Fruit fly (Drosophila melanogaster) whole organism, embryonic: Measurements from ENCODE around the gene CG15282.

Experiments
- CG15269 ChIP-seq: fragments of 200-800 bp; sonication (Bioruptor generic); optimal IDR thresholded peaks from 2 replicates; lab custom pipeline; 2018; ENCODE audit warnings: missing biosample characterization, mild to moderate bottlenecking, missing genetic modification characterization, moderate library complexity
- CG30403 ChIP-seq: fragments of 200-800 bp; sonication (Bioruptor generic); optimal IDR thresholded peaks from 3 replicates; lab custom pipeline; 2016; ENCODE audit warnings: missing biosample characterization, missing genetic modification characterization
- CG4820 ChIP-seq: fragments of 200-800 bp; sonication (Bioruptor generic); optimal IDR thresholded peaks from 3 replicates; lab custom pipeline; 2016; ENCODE audit warnings: missing biosample characterization, missing genetic modification characterization
- Drgx ChIP-seq: fragments of 200-800 bp; sonication (Bioruptor generic); IDR thresholded peaks from 2 replicates; pipeline ENCODE4 v1.3.6; 2022; ENCODE audit warnings: missing biosample characterization, missing genetic modification characterization
- Ets65A ChIP-seq: fragments of 200-800 bp; sonication (Bioruptor generic); peaks from one replicate; lab custom pipeline; 2016; ENCODE audit warnings: missing biosample characterization, missing genetic modification characterization
- crc ChIP-seq: fragments of 200-800 bp; sonication (Bioruptor generic); optimal IDR thresholded peaks from 2 replicates; lab custom pipeline; 2016; ENCODE audit warnings: missing biosample characterization, missing genetic modification characterization
- dimm ChIP-seq: fragments of 200-800 bp; sonication (Bioruptor generic); IDR thresholded peaks from 2 replicates; pipeline ENCODE4 v1.3.6; 2022; ENCODE audit warnings: missing biosample characterization, missing genetic modification characterization
- gce ChIP-seq: fragments of 200-800 bp; sonication (Bioruptor generic); IDR thresholded peaks from 3 replicates; pipeline ENCODE4 v1.3.6; 2022; ENCODE audit warnings: missing biosample characterization, missing genetic modification characterization
- pfk ChIP-seq: fragments of 200-800 bp; sonication (Bioruptor generic); optimal IDR thresholded peaks from 2 replicates; lab custom pipeline; 2018; ENCODE audit warnings: missing biosample characterization, mild to moderate bottlenecking, missing genetic modification characterization, moderate library complexity
- row ChIP-seq: fragments of 200-800 bp; sonication (Bioruptor generic); IDR thresholded peaks from 3 replicates; pipeline ENCODE4 v1.3.6; 2022; ENCODE audit warnings: missing biosample characterization, missing genetic modification characterization
- tap ChIP-seq: fragments of 200-800 bp; optimal IDR thresholded peaks from 3 replicates; lab custom pipeline; 2019; ENCODE audit warnings: missing biosample characterization, mild to moderate bottlenecking, missing genetic modification characterization, moderate library complexity
- wek ChIP-seq: fragments of 200-800 bp; sonication (Bioruptor generic); optimal IDR thresholded peaks from 3 replicates; lab custom pipeline; 2018; ENCODE audit warnings: missing biosample characterization, mild to moderate bottlenecking, missing genetic modification characterization, moderate library complexity

The CG15282 gene

DNA sequence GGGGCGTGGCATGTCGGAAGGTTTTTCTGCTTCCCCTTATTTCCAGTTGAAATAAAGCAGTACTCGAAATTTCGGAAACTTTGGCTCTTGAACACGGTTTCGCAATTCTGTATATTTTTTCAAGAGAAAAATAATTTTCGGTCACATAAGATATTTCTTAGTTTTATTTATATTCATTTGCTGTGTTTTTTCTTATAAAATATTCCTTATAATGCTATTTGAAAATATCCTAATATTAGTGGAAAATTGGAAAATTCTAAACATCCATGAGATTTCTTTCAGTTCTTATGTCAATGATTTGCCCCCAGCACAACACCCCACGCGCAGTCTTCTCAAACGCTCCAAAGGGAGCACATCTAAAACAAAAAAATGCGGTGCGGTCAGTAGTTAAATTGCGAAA lies 48.2 kb downstream of the CG15282 start, which contains the start of gene CG4691:
Gene CG4691, plus strand, starts transcription at position 301 of the 400 bp plus-strand sequence.
- TF ChIP-seq Drgx (GFP tag; lab: Robert Waterston, UW): no peak
- no peak for TF ChIP-seq gce (GFP tag; lab: Robert Waterston, UW)
- TF ChIP-seq tap (tag; lab: Kevin White, UChicago): no peak
- TF ChIP-seq row: no peak
- TF ChIP-seq CG30403 (GFP tag; lab: Kevin White, UChicago): no peak
- TF ChIP-seq pfk: no peak
- no peak for TF ChIP-seq crc (GFP tag; lab: Kevin White, UChicago)
- TF ChIP-seq CG4820 (GFP tag; lab: Kevin White, UChicago): no peak
- TF ChIP-seq, all 482 proteins: peak for 0

- TF ChIP-seq wek (GFP tag; lab: Kevin White, UChicago): no peak
- TF ChIP-seq CG15269 (tag; lab: Kevin White, UChicago): no peak
- no peak for TF ChIP-seq Ets65A (GFP tag; lab: Kevin White, UChicago)
- TF ChIP-seq dimm (GFP tag; lab: Robert Waterston, UW): no peak
- TF ChIP-seq, all 482 proteins: peak for 0
Observed at dm6 chr2L:14762465-14762864, 50.2 kb downstream of the CG15282 start, which contains the start of gene CSN1a. Gene CSN1a, plus strand, starts transcription at chr2L:14762765.
